Fruit fly (Drosophila melanogaster) whole organism, embryonic: ENCODE data around the gene CG32483.

Source experiments
- Ada2b ChIP-seq: fragments of 200-800 bp; sonication (Bioruptor generic); IDR thresholded peaks from 2 replicates; pipeline ENCODE4 v1.3.6; 2022; ENCODE audit warnings: missing biosample characterization, missing genetic modification characterization
- Bgb ChIP-seq: fragments of 200-800 bp; sonication (Bioruptor generic); IDR thresholded peaks from 2 replicates; pipeline ENCODE4 v1.3.6; 2022; ENCODE audit warnings: missing biosample characterization, missing genetic modification characterization; ENCODE audit not compliant: partially characterized antibody
- CG10209 ChIP-seq: fragments of 200-800 bp; sonication (Bioruptor generic); optimal IDR thresholded peaks from 3 replicates; lab custom pipeline; 2017; ENCODE audit warnings: missing biosample characterization, mild to moderate bottlenecking, missing genetic modification characterization, missing genetic modification reagents
- CG10274 ChIP-seq: fragments of 200-800 bp; sonication (Bioruptor generic); optimal IDR thresholded peaks from 3 replicates; lab custom pipeline; 2017; ENCODE audit warnings: missing biosample characterization, mild to moderate bottlenecking, missing genetic modification characterization
- CG10366 ChIP-seq: fragments of 200-800 bp; sonication (Bioruptor generic); IDR thresholded peaks from 2 replicates; pipeline ENCODE4 v1.3.6; 2022; ENCODE audit warnings: missing biosample characterization, missing genetic modification characterization
- CG11504 ChIP-seq: fragments of 200-800 bp; sonication (Bioruptor generic); optimal IDR thresholded peaks from 3 replicates; lab custom pipeline; 2019; ENCODE audit warnings: missing biosample characterization, mild to moderate bottlenecking, missing genetic modification characterization, moderate library complexity
- CG12219 ChIP-seq: fragments of 200-800 bp; sonication (Bioruptor generic); optimal IDR thresholded peaks from 3 replicates; lab custom pipeline; 2018; ENCODE audit warnings: missing biosample characterization, mild to moderate bottlenecking, missing genetic modification characterization
- CG14441 ChIP-seq: fragments of 200-800 bp; sonication (Bioruptor generic); IDR thresholded peaks from 2 replicates; pipeline ENCODE4 v1.3.6; 2022; ENCODE audit warnings: missing biosample characterization, missing genetic modification characterization
- CG15514 ChIP-seq: fragments of 200-800 bp; sonication (Bioruptor generic); optimal IDR thresholded peaks from 3 replicates; lab custom pipeline; 2017; ENCODE audit warnings: missing biosample characterization, missing genetic modification characterization, mild to moderate bottlenecking, moderate library complexity, missing genetic modification reagents
- CG1602 ChIP-seq: fragments of 200-800 bp; sonication (Bioruptor generic); optimal IDR thresholded peaks from 3 replicates; lab custom pipeline; 2016; ENCODE audit warnings: missing biosample characterization, missing genetic modification characterization
- CG17328 ChIP-seq: fragments of 200-800 bp; sonication (Bioruptor generic); IDR thresholded peaks from 2 replicates; pipeline ENCODE4 v1.3.6; 2022; ENCODE audit warnings: missing biosample characterization, missing genetic modification characterization
- CG31441 ChIP-seq: fragments of 200-800 bp; sonication (Bioruptor generic); IDR thresholded peaks from 2 replicates; pipeline ENCODE4 v1.3.6; 2022; ENCODE audit warnings: missing biosample characterization, missing genetic modification characterization
- CG34422 ChIP-seq: fragments of 200-800 bp; sonication (Bioruptor generic); IDR thresholded peaks from 3 replicates; pipeline ENCODE4 v1.3.6; 2022; ENCODE audit warnings: missing biosample characterization, missing genetic modification characterization
- CG4617 ChIP-seq: fragments of 200-800 bp; sonication (Bioruptor generic); optimal IDR thresholded peaks from 3 replicates; lab custom pipeline; 2016; ENCODE audit warnings: missing biosample characterization, missing genetic modification characterization, borderline replicate concordance
- CG6254 ChIP-seq: fragments of 200-800 bp; sonication (Bioruptor generic); optimal IDR thresholded peaks from 3 replicates; lab custom pipeline; 2017; ENCODE audit warnings: mild to moderate bottlenecking, missing biosample characterization, missing genetic modification reagents, missing genetic modification characterization
- CG8765 ChIP-seq: fragments of 200-800 bp; sonication (Bioruptor generic); IDR thresholded peaks from 2 replicates; pipeline ENCODE4 v1.3.6; 2022; ENCODE audit warnings: missing biosample characterization, missing genetic modification characterization
- CG8924 ChIP-seq: fragments of 200-800 bp; optimal IDR thresholded peaks from 3 replicates; lab custom pipeline; 2019; ENCODE audit warnings: missing biosample characterization, mild to moderate bottlenecking, missing genetic modification characterization, moderate library complexity
- CG9215 ChIP-seq: fragments of 200-800 bp; sonication (Bioruptor generic); IDR thresholded peaks from 2 replicates; pipeline ENCODE4 v1.3.6; 2022; ENCODE audit warnings: missing biosample characterization, missing genetic modification characterization
- CHES-1-like ChIP-seq: fragments of 200-800 bp; sonication (Bioruptor generic); optimal IDR thresholded peaks from 2 replicates; lab custom pipeline; 2016; ENCODE audit warnings: missing biosample characterization, missing genetic modification characterization
- Camta ChIP-seq: fragments of 200-800 bp; sonication (Bioruptor generic); optimal IDR thresholded peaks from 2 replicates; lab custom pipeline; 2016; ENCODE audit warnings: missing biosample characterization, missing genetic modification characterization
- Dek ChIP-seq: fragments of 200-800 bp; sonication (Bioruptor generic); optimal IDR thresholded peaks from 3 replicates; lab custom pipeline; 2019; ENCODE audit warnings: missing biosample characterization, mild to moderate bottlenecking, missing genetic modification characterization, moderate library complexity
- E2f2 ChIP-seq: fragments of 200-800 bp; sonication (Bioruptor generic); IDR thresholded peaks from 2 replicates; pipeline ENCODE4 v1.3.6; 2022; ENCODE audit warnings: missing biosample characterization, missing genetic modification characterization
- H2.0 ChIP-seq: fragments of 200-800 bp; sonication (Bioruptor generic); IDR thresholded peaks from 2 replicates; pipeline ENCODE4 v1.3.6; 2022; ENCODE audit warnings: missing biosample characterization, missing genetic modification characterization
- Hey ChIP-seq: fragments of 200-800 bp; sonication (Bioruptor generic); optimal IDR thresholded peaks from 3 replicates; lab custom pipeline; 2018; ENCODE audit warnings: missing biosample characterization, mild to moderate bottlenecking, missing genetic modification characterization
- Lhr ChIP-seq: fragments of 200-800 bp; sonication (Bioruptor generic); optimal IDR thresholded peaks from 3 replicates; lab custom pipeline; 2017; ENCODE audit warnings: mild to moderate bottlenecking, missing biosample characterization, missing genetic modification reagents, missing genetic modification characterization
- Nf-YA ChIP-seq: fragments of 200-800 bp; sonication (Bioruptor generic); IDR thresholded peaks from 2 replicates; pipeline ENCODE4 v1.3.6; 2022; ENCODE audit warnings: missing biosample characterization, missing genetic modification characterization
- Oli ChIP-seq: fragments of 200-800 bp; sonication (Bioruptor generic); optimal IDR thresholded peaks from 2 replicates; lab custom pipeline; 2018; ENCODE audit warnings: missing biosample characterization, mild to moderate bottlenecking, missing genetic modification characterization, moderate library complexity
- PHDP ChIP-seq: fragments of 200-800 bp; sonication (Bioruptor generic); optimal IDR thresholded peaks from 3 replicates; lab custom pipeline; 2018; ENCODE audit warnings: missing biosample characterization, mild to moderate bottlenecking, missing genetic modification characterization, moderate library complexity
- Rx ChIP-seq: fragments of 200-800 bp; sonication (Bioruptor generic); IDR thresholded peaks from 2 replicates; pipeline ENCODE4 v1.3.6; 2022; ENCODE audit warnings: missing biosample characterization, missing genetic modification characterization
- YL-1 ChIP-seq: fragments of 200-800 bp; sonication (Bioruptor generic); optimal IDR thresholded peaks from 3 replicates; lab custom pipeline; 2017; ENCODE audit warnings: missing biosample characterization, mild to moderate bottlenecking, missing genetic modification characterization
- ara ChIP-seq: fragments of 200-800 bp; sonication (Bioruptor generic); IDR thresholded peaks from 2 replicates; pipeline ENCODE4 v1.3.6; 2022; ENCODE audit warnings: missing biosample characterization, missing genetic modification characterization
- bigmax ChIP-seq: fragments of 200-800 bp; sonication (Bioruptor generic); optimal IDR thresholded peaks from 2 replicates; lab custom pipeline; 2018; ENCODE audit warnings: missing biosample characterization, mild to moderate bottlenecking, missing genetic modification characterization
- caup ChIP-seq: fragments of 200-800 bp; sonication (Bioruptor generic); optimal IDR thresholded peaks from 3 replicates; lab custom pipeline; 2017; ENCODE audit warnings: missing biosample characterization, mild to moderate bottlenecking, missing genetic modification characterization, moderate library complexity; ENCODE audit not compliant: severe bottlenecking
- chm ChIP-seq: fragments of 200-800 bp; sonication (Bioruptor generic); IDR thresholded peaks from 2 replicates; pipeline ENCODE4 v1.3.6; 2022; ENCODE audit warnings: missing biosample characterization, missing genetic modification characterization
- dan ChIP-seq: fragments of 200-800 bp; sonication (Bioruptor generic); IDR thresholded peaks from 2 replicates; pipeline ENCODE4 v1.3.6; 2022; ENCODE audit warnings: missing biosample characterization, missing genetic modification characterization
- disco-r ChIP-seq: fragments of 200-800 bp; sonication (Bioruptor generic); optimal IDR thresholded peaks from 2 replicates; lab custom pipeline; 2016; ENCODE audit warnings: missing biosample characterization, missing genetic modification characterization
- eyg ChIP-seq: fragments of 200-800 bp; sonication (Bioruptor generic); optimal IDR thresholded peaks from 3 replicates; lab custom pipeline; 2016; ENCODE audit warnings: missing biosample characterization, missing genetic modification characterization
- gem ChIP-seq: fragments of 200-800 bp; sonication (Bioruptor generic); optimal IDR thresholded peaks from 2 replicates; lab custom pipeline; 2019; ENCODE audit warnings: missing biosample characterization, mild to moderate bottlenecking, missing genetic modification characterization, moderate library complexity
- jumu ChIP-seq: fragments of 200-800 bp; sonication (Bioruptor generic); optimal IDR thresholded peaks from 3 replicates; lab custom pipeline; 2016; ENCODE audit warnings: missing biosample characterization, missing genetic modification characterization
- ken ChIP-seq: fragments of 200-800 bp; sonication (Bioruptor generic); IDR thresholded peaks from 3 replicates; pipeline ENCODE4 v1.3.6; 2022; ENCODE audit warnings: missing biosample characterization, missing genetic modification characterization
- kni ChIP-seq: fragments of 200-800 bp; sonication (Bioruptor generic); optimal IDR thresholded peaks from 3 replicates; lab custom pipeline; 2017; ENCODE audit warnings: mild to moderate bottlenecking, missing biosample characterization, missing genetic modification reagents, missing genetic modification characterization
- lmd ChIP-seq: fragments of 200-800 bp; sonication (Bioruptor generic); IDR thresholded peaks from 2 replicates; pipeline ENCODE4 v1.3.6; 2022; ENCODE audit warnings: missing biosample characterization, missing genetic modification characterization
- lola ChIP-seq, 3 experiments: fragments of >200 bp in 2 of 3; fragments of 200-800 bp in 1 of 3; sonication (Bioruptor generic) in 1 of 3; optimal IDR thresholded peaks; 2 replicates each; lab custom pipeline; 2017 to 2019; ENCODE audit warnings: missing biosample characterization in 3 of 3, missing genetic modification characterization in 3 of 3, mild to moderate bottlenecking in 1 of 3, moderate library complexity in 1 of 3
- luna ChIP-seq: fragments of 200-800 bp; sonication (Bioruptor generic); optimal IDR thresholded peaks from 2 replicates; lab custom pipeline; 2016; ENCODE audit warnings: missing biosample characterization, missing genetic modification characterization
- mam ChIP-seq: fragments of 200-800 bp; sonication (Bioruptor generic); optimal IDR thresholded peaks from 3 replicates; lab custom pipeline; 2016; ENCODE audit warnings: missing biosample characterization, missing genetic modification characterization
- ro ChIP-seq: fragments of 200-800 bp; sonication (Bioruptor generic); IDR thresholded peaks from 2 replicates; pipeline ENCODE4 v1.3.6; 2022; ENCODE audit warnings: missing biosample characterization, missing genetic modification characterization
- sob ChIP-seq: fragments of 200-800 bp; sonication (Bioruptor generic); IDR thresholded peaks from 2 replicates; pipeline ENCODE4 v1.3.6; 2022; ENCODE audit warnings: missing biosample characterization, missing genetic modification characterization
- sug ChIP-seq: fragments of 200-800 bp; optimal IDR thresholded peaks from 2 replicates; lab custom pipeline; 2019; ENCODE audit warnings: missing biosample characterization, mild to moderate bottlenecking, missing genetic modification characterization, moderate library complexity
- zfh1 ChIP-seq: fragments of 200-800 bp; sonication (Bioruptor generic); IDR thresholded peaks from 3 replicates; pipeline ENCODE4 v1.3.6; 2022; ENCODE audit warnings: missing biosample characterization, missing genetic modification characterization

Gene CG32483

DNA sequence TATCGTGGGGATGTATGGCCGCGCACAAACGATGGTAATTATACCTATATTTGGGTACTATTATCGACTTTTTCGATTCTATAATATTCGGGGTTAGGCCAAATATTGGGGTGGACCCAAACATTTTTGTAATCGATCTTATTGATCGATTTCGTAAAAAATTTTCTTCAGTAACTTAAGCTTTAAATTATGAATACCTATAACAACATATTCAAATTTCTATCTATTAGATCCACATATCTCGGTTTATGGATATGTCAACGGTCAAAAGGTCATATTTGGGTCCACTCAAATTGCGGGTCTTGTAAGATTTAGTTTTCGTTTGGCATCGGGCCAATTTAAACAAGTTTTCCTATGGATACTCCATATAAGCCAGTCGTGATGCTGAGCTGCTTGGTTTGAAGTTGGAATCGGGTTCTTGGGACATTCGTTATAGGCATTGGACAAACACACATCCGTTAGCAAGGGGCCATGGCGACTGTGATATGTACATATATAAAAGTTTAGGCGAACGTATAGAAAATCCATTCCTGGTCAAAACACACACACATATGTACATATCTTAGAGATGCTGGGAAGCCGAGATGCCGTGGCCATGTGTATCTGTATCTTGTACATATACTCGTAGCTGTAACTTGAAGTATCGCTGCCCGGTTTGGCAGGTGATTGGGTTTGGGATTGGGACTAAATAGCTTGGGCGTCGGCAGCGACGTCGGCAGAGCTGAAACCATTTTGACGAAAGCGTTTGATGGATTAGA, 10.5 kb upstream of the CG32483 start:
- TF ChIP-seq H2.0 (GFP tag; lab: Robert Waterston, UW) (peak; percentile 14; the same call in 1 of the 2 replicates), gem (tag; lab: Kevin White, UChicago) (peak; percentile 84), eyg (peak; percentile 9), Camta (GFP tag; lab: Kevin White, UChicago) (no peak), lola (GFP tag; optimal IDR thresholded peaks at IDR 0.05; lab: Kevin White, UChicago) (peak in 1 of 3 experiments; percentile 44), luna (GFP tag; lab: Kevin White, UChicago) (no peak), dan (GFP tag; lab: Robert Waterston, UW) (no peak), CG8924 (peak; percentile 69), CG10274 (GFP tag; lab: Kevin White, UChicago) (no peak), CG14441 (GFP tag; lab: Robert Waterston, UW) (0 out of 2 replicates have a peak, but pooled peaks have one; percentile 30), caup (GFP tag; lab: Kevin White, UChicago) (peak; percentile 61), CG11504 (peak; percentile 73), E2f2 (peak; percentile 31; the same call in 1 of the 2 replicates), mam (GFP tag; lab: Kevin White, UChicago) (no peak), jumu (no peak), ro (no peak), Bgb (GFP tag; lab: Robert Waterston, UW) (no peak), CHES-1-like (GFP tag; lab: Kevin White, UChicago) (peak; percentile 42), CG6254 (GFP tag; lab: Kevin White, UChicago) (peak; percentile 60), CG8765 (no peak), disco-r (no peak), chm (GFP tag; lab: Robert Waterston, UW) (peak; percentile 56; the same call in 1 of the 2 replicates), CG12219 (GFP tag; lab: Kevin White, UChicago) (peak; percentile 83), CG10209 (GFP tag; lab: Kevin White, UChicago) (no peak), ken (GFP tag; lab: Robert Waterston, UW) (no peak), CG1602 (GFP tag; lab: Kevin White, UChicago) (peak; percentile 9), CG4617 (no peak), CG15514 (GFP tag; lab: Kevin White, UChicago) (peak; percentile 50), zfh1 (GFP tag; lab: Robert Waterston, UW) (peak; percentile 69; the same call in 2 of the 3 replicates), Ada2b (GFP tag; lab: Robert Waterston, UW) (peak; percentile 80), Dek (tag; lab: Kevin White, UChicago) (peak; percentile 21), sug (tag; lab: Kevin White, UChicago) (peak; percentile 27), sob (GFP tag; lab: Robert Waterston, UW) (peak; percentile 46; the same call in 1 of the 2 replicates), Rx (GFP tag; lab: Robert Waterston, UW) (no peak), CG10366 (GFP tag; lab: Robert Waterston, UW) (peak; percentile 47), Hey (no peak), CG31441 (GFP tag; lab: Robert Waterston, UW) (peak; percentile 73), bigmax (GFP tag; lab: Kevin White, UChicago) (no peak), Lhr (GFP tag; lab: Kevin White, UChicago) (peak; percentile 5), Oli (tag; lab: Kevin White, UChicago) (peak; percentile 62), CG9215 (no peak), YL-1 (GFP tag; lab: Kevin White, UChicago) (peak; percentile 19), lmd (peak; percentile 40; the same call in 1 of the 2 replicates), kni (GFP tag; lab: Kevin White, UChicago) (no peak), CG17328 (GFP tag; lab: Robert Waterston, UW) (peak; percentile 57; the same call in 1 of the 2 replicates), PHDP (tag; lab: Kevin White, UChicago) (peak; percentile 84), Nf-YA (GFP tag; lab: Robert Waterston, UW) (no peak), CG34422 (GFP tag; lab: Robert Waterston, UW) (0 out of 3 replicates have a peak, but pooled peaks have one; percentile 44), ara (GFP tag; lab: Robert Waterston, UW) (peak; percentile 50; the same call in 1 of the 2 replicates)
